Fruit fly (Drosophila melanogaster): Measurements from ENCODE around the gene Cox17.

DNA sequence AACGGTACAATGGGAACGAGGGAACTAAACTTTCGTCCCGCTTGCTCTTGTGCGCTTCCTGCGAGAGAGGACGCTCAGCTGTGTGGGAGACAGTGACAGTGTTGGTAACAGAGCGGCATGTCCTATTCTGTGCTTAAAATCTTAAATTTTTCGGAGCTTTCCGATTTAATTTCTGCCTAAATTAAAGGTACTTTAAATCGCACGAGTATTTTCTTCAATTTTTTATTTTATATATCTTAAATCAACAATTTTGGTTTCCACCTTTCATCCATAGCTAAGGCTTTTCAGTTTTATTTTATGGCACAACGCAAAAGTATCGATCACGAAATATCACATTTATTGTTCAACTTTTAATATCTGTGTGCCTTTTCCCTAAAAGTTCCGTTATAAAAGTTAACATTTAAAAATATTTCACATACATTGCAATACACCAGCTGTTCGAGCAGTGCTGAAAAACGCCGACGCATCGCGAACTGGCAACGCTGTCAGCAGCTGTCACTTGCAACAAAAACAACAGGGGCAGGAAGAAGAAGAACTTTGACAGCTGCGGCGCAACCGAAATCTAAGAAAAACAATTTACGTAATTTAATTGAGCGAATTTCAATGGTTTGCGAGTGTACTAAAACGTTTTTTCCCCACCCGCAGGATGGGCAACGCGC lies 21.0 kb downstream of the Cox17 start, which contains the start of the genes hiw and ND-B18:
- TF ChIP-seq pan (optimal IDR thresholded peaks at IDR 0.05) (no peak), psq (optimal IDR thresholded peaks at IDR 0.05) (no peak)

Data from whole organism.